Comparison of ENCODE assay signal across 5 worm cellular contexts in genomic region chrX:7230321-7230720, ce11.
A peak's percentile ranks its signal among the peaks of the same experiment; 100 is the strongest.
TF ChIP-seq lines count a peak whose summit lies in the region.

No protein-coding gene starts in this region.

TF ChIP-seq in whole organism, L1 larva, 84 proteins besides CTCF, POLR2A, EP300 and RAD21 (continued from another document and continues in another):
- TF ChIP-seq ceh-63 (GFP tag; optimal IDR thresholded peaks at IDR 0.05; lab: Kevin White, UChicago) (no peak), mep-1 (tag; optimal IDR thresholded peaks at IDR 0.05; lab: Kevin White, UChicago) (peak; percentile 21), lin-35 (GFP tag; optimal IDR thresholded peaks at IDR 0.05; lab: Kevin White, UChicago) (no peak), nhr-20 (tag; optimal IDR thresholded peaks at IDR 0.05; lab: Kevin White, UChicago) (peak; percentile 27), ets-5 (GFP tag; IDR thresholded peaks at IDR 0.05; lab: Robert Waterston, UW) (no peak), lin-13 (GFP tag; optimal IDR thresholded peaks at IDR 0.05; lab: Kevin White, UChicago) (no peak), unc-62 (GFP tag; optimal IDR thresholded peaks at IDR 0.05; lab: Kevin White, UChicago) (no peak), elt-3 (tag; optimal IDR thresholded peaks at IDR 0.05; lab: Kevin White, UChicago) (peak in 1 of 6 experiments; percentile 10), tbx-2 (tag; optimal IDR thresholded peaks at IDR 0.05; lab: Kevin White, UChicago) (no peak), zip-4 (GFP tag; optimal IDR thresholded peaks at IDR 0.05; lab: Kevin White, UChicago) (no peak), aha-1 (tag; optimal IDR thresholded peaks at IDR 0.05; lab: Kevin White, UChicago) (no peak), snpc-4 (tag; optimal IDR thresholded peaks at IDR 0.05; lab: Kevin White, UChicago) (no peak), hlh-17 (GFP tag; optimal IDR thresholded peaks at IDR 0.05; lab: Kevin White, UChicago; ENCODE audit: borderline replicate concordance) (no peak), ceh-82 (tag; optimal IDR thresholded peaks at IDR 0.05; lab: Kevin White, UChicago) (peak in 1 of 3 experiments; percentile 5), aly-2 (tag; optimal IDR thresholded peaks at IDR 0.05; lab: Kevin White, UChicago) (peak; percentile 84), lsy-2 (tag; optimal IDR thresholded peaks at IDR 0.05; lab: Kevin White, UChicago) (peak in 1 of 2 experiments; percentile 25), lin-14 (GFP tag; optimal IDR thresholded peaks at IDR 0.05; lab: Kevin White, UChicago) (peak; percentile 69), zag-1 (tag; optimal IDR thresholded peaks at IDR 0.05; lab: Kevin White, UChicago) (no peak), ceh-88 (GFP tag; IDR thresholded peaks at IDR 0.05; lab: Robert Waterston, UW) (no peak), nhr-76 (tag; optimal IDR thresholded peaks at IDR 0.05; lab: Kevin White, UChicago) (no peak), unc-98 (GFP tag; IDR thresholded peaks at IDR 0.05; lab: Robert Waterston, UW) (no peak), C16A3.4 (tag; optimal IDR thresholded peaks at IDR 0.05; lab: Kevin White, UChicago) (no peak), nhr-47 (tag; optimal IDR thresholded peaks at IDR 0.05; lab: Kevin White, UChicago) (peak; percentile 26), sox-4 (tag; optimal IDR thresholded peaks at IDR 0.05; lab: Kevin White, UChicago) (no peak), nhr-85 (tag; lab: Kevin White, UChicago) (peak; percentile 77), ama-1 (optimal IDR thresholded peaks at IDR 0.05; lab: Kevin White, UChicago) (no peak), vab-15 (tag; optimal IDR thresholded peaks at IDR 0.05; lab: Kevin White, UChicago) (no peak)

TF ChIP-seq in whole organism, L2 larva, 48 proteins besides CTCF, POLR2A, EP300 and RAD21 (continued from another document):
- TF ChIP-seq sma-3 (GFP tag; optimal IDR thresholded peaks at IDR 0.05; lab: Kevin White, UChicago) (peak; percentile 19), crh-2 (tag; optimal IDR thresholded peaks at IDR 0.05; lab: Kevin White, UChicago) (peak; percentile 68), blmp-1 (tag; optimal IDR thresholded peaks at IDR 0.05; lab: Kevin White, UChicago; ENCODE audit: insufficient read depth) (peak; percentile 29), ztf-11 (tag; optimal IDR thresholded peaks at IDR 0.05; lab: Kevin White, UChicago) (no peak), R02D3.7 (tag; optimal IDR thresholded peaks at IDR 0.05; lab: Kevin White, UChicago) (no peak), ceh-16 (tag; optimal IDR thresholded peaks at IDR 0.05; lab: Kevin White, UChicago) (no peak), nhr-77 (tag; optimal IDR thresholded peaks at IDR 0.05; lab: Kevin White, UChicago) (no peak), C34F6.9 (tag; optimal IDR thresholded peaks at IDR 0.05; lab: Kevin White, UChicago) (peak; percentile 26), nhr-10 (tag; optimal IDR thresholded peaks at IDR 0.05; lab: Kevin White, UChicago) (no peak), egl-27 (tag; optimal IDR thresholded peaks at IDR 0.05; lab: Kevin White, UChicago) (no peak), sma-9 (GFP tag; optimal IDR thresholded peaks at IDR 0.05; lab: Kevin White, UChicago) (peak; percentile 56), sma-9 (tag; optimal IDR thresholded peaks at IDR 0.05; lab: Kevin White, UChicago) (no peak)

TF ChIP-seq in whole organism, L3 larva, 47 proteins besides CTCF, POLR2A, EP300 and RAD21 (continued from another document):
- no peak for TF ChIP-seq mml-1 (tag; optimal IDR thresholded peaks at IDR 0.05; lab: Kevin White, UChicago)
- TF ChIP-seq nhr-77 (tag; optimal IDR thresholded peaks at IDR 0.05; lab: Kevin White, UChicago): no peak
- TF ChIP-seq tbx-2 (tag; optimal IDR thresholded peaks at IDR 0.05; lab: Kevin White, UChicago): no peak
- no peak for TF ChIP-seq fos-1 (tag; optimal IDR thresholded peaks at IDR 0.05; lab: Kevin White, UChicago)

TF ChIP-seq in whole organism, L4 larva, 104 proteins besides CTCF, POLR2A, EP300 and RAD21 (continued from another document and continues in another):
- TF ChIP-seq ama-1 (optimal IDR thresholded peaks at IDR 0.05; lab: Kevin White, UChicago): peak; percentile 82
- TF ChIP-seq lir-3 (tag; optimal IDR thresholded peaks at IDR 0.05; lab: Kevin White, UChicago): no peak
- TF ChIP-seq arid-1 (GFP tag; conservative IDR thresholded peaks at IDR 0.05; lab: Robert Waterston, UW): no peak
- no peak for TF ChIP-seq lin-39 (tag; optimal IDR thresholded peaks at IDR 0.05; lab: Kevin White, UChicago)
- TF ChIP-seq daf-12 (tag; optimal IDR thresholded peaks at IDR 0.05; lab: Kevin White, UChicago): no peak
- no peak for TF ChIP-seq attf-4 (tag; optimal IDR thresholded peaks at IDR 0.05; lab: Kevin White, UChicago)
- no peak for TF ChIP-seq tra-1 (GFP tag; IDR thresholded peaks at IDR 0.05; lab: Robert Waterston, UW)
- TF ChIP-seq hif-1 (tag; optimal IDR thresholded peaks at IDR 0.05; lab: Kevin White, UChicago): no peak
- no peak for TF ChIP-seq spr-1 (tag; optimal IDR thresholded peaks at IDR 0.05; lab: Kevin White, UChicago)
- no peak for TF ChIP-seq Y105C5A.15 (GFP tag; IDR thresholded peaks at IDR 0.05; lab: Robert Waterston, UW)
- TF ChIP-seq mxl-3 (GFP tag; optimal IDR thresholded peaks at IDR 0.05; lab: Kevin White, UChicago): no peak
- no peak for TF ChIP-seq ZK546.5 (tag; optimal IDR thresholded peaks at IDR 0.05; lab: Kevin White, UChicago)
- TF ChIP-seq ZK337.2 (GFP tag; IDR thresholded peaks at IDR 0.05; lab: Robert Waterston, UW): no peak
- TF ChIP-seq spr-3 (GFP tag; optimal IDR thresholded peaks at IDR 0.05; lab: Kevin White, UChicago): no peak
- TF ChIP-seq dmd-6 (GFP tag; IDR thresholded peaks at IDR 0.05; lab: Robert Waterston, UW): no peak
- TF ChIP-seq mep-1 (tag; optimal IDR thresholded peaks at IDR 0.05; lab: Kevin White, UChicago): peak; percentile 53
- no peak for TF ChIP-seq nhr-41 (GFP tag; IDR thresholded peaks at IDR 0.05; lab: Robert Waterston, UW)
- no peak for TF ChIP-seq dmd-8 (GFP tag; IDR thresholded peaks at IDR 0.05; lab: Robert Waterston, UW)
- peak; percentile 17 for TF ChIP-seq nhr-28 (tag; optimal IDR thresholded peaks at IDR 0.05; lab: Kevin White, UChicago)
- TF ChIP-seq ceh-44 (GFP tag; IDR thresholded peaks at IDR 0.05; lab: Robert Waterston, UW): no peak
- no peak for TF ChIP-seq gei-8 (GFP tag; optimal IDR thresholded peaks at IDR 0.05; lab: Kevin White, UChicago)
- no peak for TF ChIP-seq unc-39 (tag; optimal IDR thresholded peaks at IDR 0.05; lab: Kevin White, UChicago)
- TF ChIP-seq lin-13 (GFP tag; optimal IDR thresholded peaks at IDR 0.05; lab: Kevin White, UChicago): no peak
- TF ChIP-seq ceh-62 (tag; optimal IDR thresholded peaks at IDR 0.05; lab: Kevin White, UChicago): no peak
- no peak for TF ChIP-seq nhr-10 (tag; optimal IDR thresholded peaks at IDR 0.05; lab: Kevin White, UChicago)
- TF ChIP-seq snpc-1.2 (GFP tag; IDR thresholded peaks at IDR 0.05; lab: Robert Waterston, UW): no peak
- 0 out of 2 replicates have a peak, but pooled peaks have one; percentile 28 for TF ChIP-seq ceh-20 (GFP tag; IDR thresholded peaks at IDR 0.05; lab: Robert Waterston, UW)
- no peak for TF ChIP-seq zip-11 (GFP tag; IDR thresholded peaks at IDR 0.05; lab: Robert Waterston, UW)
- TF ChIP-seq cey-2 (tag; optimal IDR thresholded peaks at IDR 0.05; lab: Kevin White, UChicago; ENCODE audit: borderline replicate concordance, insufficient read depth): no peak
- no peak for TF ChIP-seq lin-15B (tag; optimal IDR thresholded peaks at IDR 0.05; lab: Kevin White, UChicago)
- peak in 1 of 2 experiments; percentile 78 for TF ChIP-seq daf-16 (GFP tag; optimal IDR thresholded peaks at IDR 0.05; lab: Kevin White, UChicago)
- TF ChIP-seq daf-16 (tag; optimal IDR thresholded peaks at IDR 0.05; lab: Kevin White, UChicago): peak; percentile 31
- TF ChIP-seq egl-27 (tag; optimal IDR thresholded peaks at IDR 0.05; lab: Kevin White, UChicago): no peak
- 0 out of 2 replicates have a peak, but pooled peaks have one; percentile 44 for TF ChIP-seq zfp-3 (GFP tag; conservative IDR thresholded peaks at IDR 0.05; lab: Robert Waterston, UW)
- TF ChIP-seq dve-1 (tag; optimal IDR thresholded peaks at IDR 0.05; lab: Kevin White, UChicago; ENCODE audit: insufficient read depth): peak; percentile 58
- no peak for TF ChIP-seq pqm-1 (tag; optimal IDR thresholded peaks at IDR 0.05; lab: Kevin White, UChicago)
- TF ChIP-seq nhr-25 (tag; optimal IDR thresholded peaks at IDR 0.05; lab: Kevin White, UChicago; ENCODE audit: borderline replicate concordance, insufficient read depth): peak; percentile 45
- no peak for TF ChIP-seq nhr-111 (GFP tag; optimal IDR thresholded peaks at IDR 0.05; lab: Kevin White, UChicago)
- no peak for TF ChIP-seq nhr-11 (tag; optimal IDR thresholded peaks at IDR 0.05; lab: Kevin White, UChicago)
- TF ChIP-seq rbr-2 (tag; optimal IDR thresholded peaks at IDR 0.05; lab: Kevin White, UChicago): peak; percentile 19
- no peak; the same call in 1 of the 2 replicates for TF ChIP-seq T26A8.4 (GFP tag; IDR thresholded peaks at IDR 0.05; lab: Robert Waterston, UW)
- no peak for TF ChIP-seq ceh-28 (tag; optimal IDR thresholded peaks at IDR 0.05; lab: Kevin White, UChicago)
- no peak for TF ChIP-seq egl-43 (GFP tag; IDR thresholded peaks at IDR 0.05; lab: Robert Waterston, UW)
- no peak for TF ChIP-seq Y48G9A.11 (GFP tag; IDR thresholded peaks at IDR 0.05; lab: Robert Waterston, UW)
- TF ChIP-seq daf-8 (GFP tag; IDR thresholded peaks at IDR 0.05; lab: Robert Waterston, UW): no peak
- TF ChIP-seq hmg-1.1 (GFP tag; IDR thresholded peaks at IDR 0.05; lab: Robert Waterston, UW): no peak
- TF ChIP-seq ceh-82 (tag; optimal IDR thresholded peaks at IDR 0.05; lab: Kevin White, UChicago): no peak
- TF ChIP-seq lsy-2 (tag; optimal IDR thresholded peaks at IDR 0.05; lab: Kevin White, UChicago): peak in 1 of 2 experiments; percentile 59
- TF ChIP-seq aha-1 (tag; lab: Kevin White, UChicago): peak; percentile 73

TF ChIP-seq in whole organism, young adult, 124 proteins besides CTCF, POLR2A, EP300 and RAD21 (continued from another document):
- TF ChIP-seq Y53G8AR.9 (GFP tag; conservative IDR thresholded peaks at IDR 0.05; lab: Robert Waterston, UW): 0 out of 2 replicates have a peak, but pooled peaks have one; percentile 15
- TF ChIP-seq nhr-90 (tag; optimal IDR thresholded peaks at IDR 0.05; lab: Kevin White, UChicago): peak; percentile 9
- peak; percentile 7 for TF ChIP-seq tlf-1 (GFP tag; optimal IDR thresholded peaks at IDR 0.05; lab: Kevin White, UChicago)
- TF ChIP-seq lsl-1 (GFP tag; optimal IDR thresholded peaks at IDR 0.05; lab: Kevin White, UChicago): no peak
- no peak for TF ChIP-seq T07F8.4 (tag; optimal IDR thresholded peaks at IDR 0.05; lab: Kevin White, UChicago)
